Worm (Caenorhabditis elegans) whole organism, L1 larva: ENCODE measurements around the gene R10E12.2.

Experiments
- C04F5.9 ChIP-seq: sonication (generic microtip); optimal IDR thresholded peaks from 2 replicates; lab custom pipeline; 2016; ENCODE audit warnings: missing genetic modification characterization, missing compliant biosample characterization
- C34B4.2 ChIP-seq: sonication (generic microtip); optimal IDR thresholded peaks from 2 replicates; lab custom pipeline; 2017; ENCODE audit warnings: mild to moderate bottlenecking, missing genetic modification characterization, missing compliant biosample characterization
- F16B12.6 ChIP-seq: fragments of 150-350 bp; optimal IDR thresholded peaks from 2 replicates; lab custom pipeline; 2014; ENCODE audit warnings: missing biosample characterization, missing genetic modification characterization
- aha-1 ChIP-seq: fragments of 150-350 bp; optimal IDR thresholded peaks from 2 replicates; lab custom pipeline; 2014; ENCODE audit warnings: missing biosample characterization, missing genetic modification characterization
- aly-2 ChIP-seq: fragments of 150-350 bp; optimal IDR thresholded peaks from 2 replicates; lab custom pipeline; 2014; ENCODE audit warnings: missing biosample characterization, missing genetic modification characterization
- ceh-8 ChIP-seq: fragments of 200-800 bp; sonication (Bioruptor generic); optimal IDR thresholded peaks from 2 replicates; lab custom pipeline; 2018; ENCODE audit warnings: mild to moderate bottlenecking, missing genetic modification characterization, moderate library complexity, missing compliant biosample characterization
- ceh-82 ChIP-seq, 3 experiments: fragments of 150-350 bp in 1 of 3; sonication (generic microtip) in 2 of 3; optimal IDR thresholded peaks; 2 replicates each; lab custom pipeline; 2014 to 2017; ENCODE audit warnings: missing biosample characterization in 3 of 3, missing genetic modification characterization in 3 of 3
- ceh-90 ChIP-seq: sonication (generic microtip); optimal IDR thresholded peaks from 2 replicates; lab custom pipeline; 2016; ENCODE audit warnings: missing genetic modification characterization, missing compliant biosample characterization
- dsc-1 ChIP-seq: sonication (generic microtip); optimal IDR thresholded peaks from 2 replicates; lab custom pipeline; 2016; ENCODE audit warnings: mild to moderate bottlenecking, missing genetic modification characterization, missing compliant biosample characterization
- efl-1 ChIP-seq, 4 experiments: fragments of 150-350 bp; optimal IDR thresholded peaks in 3 of 4; peaks in 1 of 4; 1 replicate in 1 of 4; 2 replicates in 3 of 4; lab custom pipeline; 2014; ENCODE audit warnings: missing biosample characterization in 2 of 4, missing genetic modification characterization in 2 of 4, missing genetic modification reagents in 2 of 4
- egl-27 ChIP-seq, 2 experiments: fragments of 150-350 bp in 1 of 2; sonication (generic microtip); optimal IDR thresholded peaks; 3 replicates each; lab custom pipeline; 2017 to 2018; ENCODE audit warnings: missing biosample characterization in 2 of 2, missing genetic modification characterization in 2 of 2, missing genetic modification reagents in 2 of 2
- elt-2 ChIP-seq: sonication (generic microtip); optimal IDR thresholded peaks from 2 replicates; lab custom pipeline; 2016; ENCODE audit warnings: missing genetic modification characterization, mild to moderate bottlenecking, inconsistent platforms, missing compliant biosample characterization, missing genetic modification reagents
- fkh-4 ChIP-seq: sonication (generic microtip); optimal IDR thresholded peaks from 2 replicates; lab custom pipeline; 2016; ENCODE audit warnings: missing compliant biosample characterization, missing genetic modification characterization, borderline replicate concordance
- fkh-8 ChIP-seq: sonication (generic microtip); optimal IDR thresholded peaks from 2 replicates; lab custom pipeline; 2016; ENCODE audit warnings: mild to moderate bottlenecking, missing genetic modification characterization, missing compliant biosample characterization
- grh-1 ChIP-seq: fragments of 200-800 bp; sonication (Bioruptor generic); IDR thresholded peaks from 2 replicates; pipeline ENCODE4 v1.3.6; 2022; ENCODE audit warnings: missing genetic modification reagents, missing genetic modification characterization, missing compliant biosample characterization
- hlh-17 ChIP-seq: fragments of 200-800 bp; sonication (Bioruptor generic); optimal IDR thresholded peaks from 2 replicates; lab custom pipeline; 2018; ENCODE audit warnings: missing genetic modification characterization, mild to moderate bottlenecking, missing compliant biosample characterization, moderate library complexity, borderline replicate concordance
- jun-1 ChIP-seq: fragments of 150-350 bp; optimal IDR thresholded peaks from 2 replicates; lab custom pipeline; 2014; ENCODE audit warnings: missing biosample characterization, missing genetic modification reagents, missing genetic modification characterization
- lin-13 ChIP-seq: fragments of 150-350 bp; optimal IDR thresholded peaks from 2 replicates; lab custom pipeline; 2014; ENCODE audit warnings: missing biosample characterization, missing genetic modification reagents, missing genetic modification characterization
- lin-14 ChIP-seq: fragments of 200-800 bp; sonication (Bioruptor generic); optimal IDR thresholded peaks from 2 replicates; lab custom pipeline; 2018; ENCODE audit warnings: mild to moderate bottlenecking, missing genetic modification characterization, moderate library complexity, missing compliant biosample characterization
- lin-35 ChIP-seq, 2 experiments: fragments of 150-350 bp; optimal IDR thresholded peaks; 2 replicates each; lab custom pipeline; 2014; ENCODE audit warnings: missing biosample characterization in 2 of 2, missing genetic modification characterization in 2 of 2, missing genetic modification reagents in 2 of 2
- lir-3 ChIP-seq: sonication (generic microtip); optimal IDR thresholded peaks from 2 replicates; lab custom pipeline; 2016; ENCODE audit warnings: mild to moderate bottlenecking, missing genetic modification characterization, moderate library complexity, missing compliant biosample characterization; ENCODE audit not compliant: poor library complexity
- lsy-2 ChIP-seq, 2 experiments: fragments of 150-350 bp; optimal IDR thresholded peaks; 2 replicates each; lab custom pipeline; 2014; ENCODE audit warnings: missing biosample characterization in 2 of 2, missing genetic modification characterization in 2 of 2
- mab-9 ChIP-seq: fragments of 200-800 bp; sonication (Bioruptor generic); IDR thresholded peaks from 2 replicates; pipeline ENCODE4 v1.3.6; 2022; ENCODE audit warnings: missing genetic modification reagents, missing genetic modification characterization, missing compliant biosample characterization
- mef-2 ChIP-seq: fragments of 150-350 bp; optimal IDR thresholded peaks from 2 replicates; lab custom pipeline; 2014; ENCODE audit warnings: missing biosample characterization, missing genetic modification characterization
- nhr-11 ChIP-seq: fragments of 150-350 bp; optimal IDR thresholded peaks from 2 replicates; lab custom pipeline; 2014; ENCODE audit warnings: missing biosample characterization, missing genetic modification characterization
- nhr-12 ChIP-seq: sonication (generic microtip); optimal IDR thresholded peaks from 2 replicates; lab custom pipeline; 2017; ENCODE audit warnings: missing biosample characterization, missing genetic modification characterization
- nhr-19 ChIP-seq: fragments of 200-800 bp; sonication (Bioruptor generic); conservative IDR thresholded peaks from 2 replicates; pipeline ENCODE4 v1.3.6; 2022; ENCODE audit warnings: missing genetic modification characterization, missing compliant biosample characterization
- nhr-28 ChIP-seq: fragments of 150-350 bp; optimal IDR thresholded peaks from 2 replicates; lab custom pipeline; 2014; ENCODE audit warnings: missing biosample characterization, missing genetic modification characterization
- nhr-47 ChIP-seq: sonication (generic microtip); optimal IDR thresholded peaks from 2 replicates; lab custom pipeline; 2016; ENCODE audit warnings: mild to moderate bottlenecking, missing genetic modification characterization, moderate library complexity, missing compliant biosample characterization
- nhr-71 ChIP-seq: sonication (generic microtip); optimal IDR thresholded peaks from 2 replicates; lab custom pipeline; 2016; ENCODE audit warnings: mild to moderate bottlenecking, missing genetic modification characterization, moderate library complexity, missing compliant biosample characterization
- nhr-76 ChIP-seq: sonication (generic microtip); optimal IDR thresholded peaks from 2 replicates; lab custom pipeline; 2017; ENCODE audit warnings: missing biosample characterization, missing genetic modification characterization
- nhr-77 ChIP-seq: fragments of 150-350 bp; optimal IDR thresholded peaks from 2 replicates; lab custom pipeline; 2014; ENCODE audit warnings: missing biosample characterization, missing genetic modification characterization
- nhr-84 ChIP-seq: sonication (generic microtip); optimal IDR thresholded peaks from 2 replicates; lab custom pipeline; 2017; ENCODE audit warnings: missing biosample characterization, missing genetic modification characterization
- nhr-85 ChIP-seq: sonication (generic microtip); peaks from one replicate; lab custom pipeline; 2016; ENCODE audit warnings: missing genetic modification characterization, inconsistent platforms, missing compliant biosample characterization
- nhr-90 ChIP-seq: sonication (generic microtip); optimal IDR thresholded peaks from 2 replicates; lab custom pipeline; 2016; ENCODE audit warnings: mild to moderate bottlenecking, missing genetic modification characterization, missing compliant biosample characterization; ENCODE audit not compliant: poor library complexity
- pqm-1 ChIP-seq: sonication (generic microtip); optimal IDR thresholded peaks from 3 replicates; lab custom pipeline; 2017; ENCODE audit warnings: missing biosample characterization, missing genetic modification characterization
- rnt-1 ChIP-seq: sonication (generic microtip); optimal IDR thresholded peaks from 2 replicates; lab custom pipeline; 2016; ENCODE audit warnings: mild to moderate bottlenecking, missing genetic modification characterization, moderate library complexity, missing compliant biosample characterization
- snu-23 ChIP-seq: sonication (generic microtip); optimal IDR thresholded peaks from 2 replicates; lab custom pipeline; 2016; ENCODE audit warnings: missing genetic modification characterization, missing compliant biosample characterization
- sptf-1 ChIP-seq: fragments of 150-350 bp; optimal IDR thresholded peaks from 2 replicates; lab custom pipeline; 2014; ENCODE audit warnings: missing biosample characterization, missing genetic modification characterization
- sup-37 ChIP-seq: fragments of 200-800 bp; sonication (Bioruptor generic); optimal IDR thresholded peaks from 2 replicates; lab custom pipeline; 2018; ENCODE audit warnings: mild to moderate bottlenecking, missing genetic modification characterization, missing compliant biosample characterization
- tbx-2 ChIP-seq: sonication (generic microtip); optimal IDR thresholded peaks from 2 replicates; lab custom pipeline; 2016; ENCODE audit warnings: missing genetic modification characterization, missing compliant biosample characterization
- unc-62 ChIP-seq: fragments of 150-350 bp; optimal IDR thresholded peaks from 2 replicates; lab custom pipeline; 2014; ENCODE audit warnings: missing biosample characterization, missing genetic modification reagents, missing genetic modification characterization
- unc-86 ChIP-seq: sonication (generic microtip); optimal IDR thresholded peaks from 2 replicates; lab custom pipeline; 2016; ENCODE audit warnings: missing genetic modification characterization, missing compliant biosample characterization
- unc-98 ChIP-seq: fragments of 200-800 bp; sonication (Bioruptor generic); IDR thresholded peaks from 2 replicates; pipeline ENCODE4 v1.3.6; 2022; ENCODE audit warnings: missing genetic modification characterization, missing compliant biosample characterization
- zip-4 ChIP-seq: fragments of 200-800 bp; sonication (Bioruptor generic); optimal IDR thresholded peaks from 2 replicates; lab custom pipeline; 2018; ENCODE audit warnings: mild to moderate bottlenecking, missing genetic modification characterization, moderate library complexity, missing compliant biosample characterization

The R10E12.2 gene

DNA sequence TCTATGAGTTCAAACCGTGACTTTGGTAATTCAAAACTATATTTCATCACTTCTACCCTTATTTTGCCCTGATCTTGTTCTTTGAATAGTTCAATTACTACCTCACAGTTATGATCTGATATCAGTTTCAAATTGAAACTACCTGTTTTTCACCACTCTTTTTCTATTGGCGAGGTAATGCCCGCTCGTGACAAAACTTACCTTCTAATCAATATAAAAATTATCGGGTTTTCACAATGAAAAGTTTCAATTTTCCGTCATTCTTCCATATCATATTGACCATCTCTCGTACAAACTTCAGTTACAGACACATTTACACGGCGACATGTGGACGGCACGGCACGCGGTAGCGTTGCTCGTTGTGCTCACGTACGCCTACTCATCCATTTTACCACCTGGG lies 41.6 kb downstream of the R10E12.2 start, which contains the start of gene dec-7:
dec-7 (plus strand) TSS at position 308 of the 400 bp plus-strand sequence.
- TF ChIP-seq nhr-71: no peak
- no peak for TF ChIP-seq mef-2 (tag; lab: Kevin White, UChicago)
- no peak for TF ChIP-seq nhr-11
- TF ChIP-seq sup-37 (GFP tag; lab: Kevin White, UChicago): no peak
- TF ChIP-seq zip-4: no peak
- TF ChIP-seq hlh-17 (GFP tag; lab: Kevin White, UChicago): no peak
- TF ChIP-seq ceh-8 (GFP tag; lab: Kevin White, UChicago): no peak
- no peak for TF ChIP-seq F16B12.6 (tag; lab: Kevin White, UChicago)
- TF ChIP-seq ceh-90 (tag; lab: Kevin White, UChicago): no peak
- TF ChIP-seq unc-98 (GFP tag; lab: Robert Waterston, UW): no peak
- no peak for TF ChIP-seq grh-1
- TF ChIP-seq lin-13 (GFP tag; lab: Kevin White, UChicago): no peak

DNA sequence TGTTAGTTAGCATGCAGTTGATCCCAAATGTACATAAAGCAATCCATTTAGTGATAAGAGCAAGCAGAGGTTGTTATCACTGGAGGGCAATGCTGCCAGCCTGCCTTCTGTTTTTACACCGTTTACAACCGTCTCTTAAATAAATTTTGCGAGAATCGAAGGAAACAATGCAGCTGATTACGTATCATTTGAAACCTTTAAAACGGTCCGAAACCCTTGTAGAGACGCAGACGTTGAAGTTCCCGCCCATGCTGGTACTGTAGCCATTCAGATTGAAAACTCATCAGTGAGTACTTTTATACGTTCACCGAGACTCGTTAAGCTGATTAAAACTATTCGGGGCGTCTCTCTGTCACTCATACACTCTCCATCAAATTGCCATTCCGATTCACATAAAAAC lies 43.3 kb downstream of the R10E12.2 start:
- no peak for TF ChIP-seq sup-37 (GFP tag; lab: Kevin White, UChicago)
- TF ChIP-seq aly-2 (tag; lab: Kevin White, UChicago): no peak
- no peak for TF ChIP-seq unc-86 (tag; lab: Kevin White, UChicago)
- TF ChIP-seq dsc-1 (tag; lab: Kevin White, UChicago): no peak
- peak in 1 of 2 experiments; percentile 32 for TF ChIP-seq lin-35 (GFP tag; optimal IDR thresholded peaks at IDR 0.05; lab: Kevin White, UChicago)
- no peak for TF ChIP-seq unc-62 (GFP tag; lab: Kevin White, UChicago)
- TF ChIP-seq nhr-90: no peak
- no peak for TF ChIP-seq sptf-1
- TF ChIP-seq nhr-12 (tag; lab: Kevin White, UChicago): no peak
- TF ChIP-seq nhr-11: no peak
- TF ChIP-seq efl-1 (optimal IDR thresholded peaks at IDR 0.05; lab: Kevin White, UChicago): no peak
- peak in 1 of 2 experiments; percentile 91 for TF ChIP-seq efl-1 (GFP tag; optimal IDR thresholded peaks at IDR 0.05 in 1 of 2; lab: Kevin White, UChicago)
- no peak for TF ChIP-seq aha-1 (tag; lab: Kevin White, UChicago)
- no peak for TF ChIP-seq C34B4.2 (tag; lab: Kevin White, UChicago)
- no peak for TF ChIP-seq nhr-19 (GFP tag; lab: Robert Waterston, UW)
- no peak for TF ChIP-seq rnt-1 (tag; lab: Kevin White, UChicago)
- no peak for TF ChIP-seq lin-13 (GFP tag; lab: Kevin White, UChicago)
- TF ChIP-seq pqm-1: peak; percentile 8
- TF ChIP-seq mab-9 (GFP tag; lab: Robert Waterston, UW): no peak
- no peak for TF ChIP-seq C04F5.9 (tag; lab: Kevin White, UChicago)
- no peak for TF ChIP-seq nhr-77 (tag; lab: Kevin White, UChicago)
- peak; percentile 10 for TF ChIP-seq jun-1
- no peak for TF ChIP-seq fkh-4 (tag; lab: Kevin White, UChicago)
- no peak for TF ChIP-seq snu-23 (GFP tag; lab: Kevin White, UChicago)
- TF ChIP-seq elt-2 (tag; lab: Kevin White, UChicago): peak; percentile 93
- TF ChIP-seq hlh-17 (GFP tag; lab: Kevin White, UChicago): no peak
- TF ChIP-seq nhr-47 (tag; lab: Kevin White, UChicago): no peak
- no peak for TF ChIP-seq nhr-84 (tag; lab: Kevin White, UChicago)

DNA sequence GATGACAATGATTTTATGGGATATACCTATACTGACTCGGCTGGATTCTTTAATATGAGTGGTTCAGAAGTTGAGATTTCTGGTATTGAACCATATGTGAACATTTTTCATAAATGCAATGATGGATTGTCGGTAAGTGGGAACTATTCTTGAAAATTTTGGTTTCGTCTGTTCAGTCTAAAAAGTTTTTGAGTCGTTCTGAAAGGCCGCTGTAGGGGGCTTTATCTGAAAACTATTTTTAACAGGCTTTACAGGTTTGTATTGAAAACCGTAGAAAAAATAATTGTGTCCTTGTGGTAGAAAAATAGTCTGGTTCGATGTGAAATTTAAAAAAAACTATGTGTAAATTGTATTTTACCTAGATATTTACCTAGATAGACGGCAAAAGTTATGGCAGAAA lies 44.1 kb downstream of the R10E12.2 start:
- TF ChIP-seq rnt-1 (tag; lab: Kevin White, UChicago) (no peak), nhr-85 (peak; percentile 57)

DNA sequence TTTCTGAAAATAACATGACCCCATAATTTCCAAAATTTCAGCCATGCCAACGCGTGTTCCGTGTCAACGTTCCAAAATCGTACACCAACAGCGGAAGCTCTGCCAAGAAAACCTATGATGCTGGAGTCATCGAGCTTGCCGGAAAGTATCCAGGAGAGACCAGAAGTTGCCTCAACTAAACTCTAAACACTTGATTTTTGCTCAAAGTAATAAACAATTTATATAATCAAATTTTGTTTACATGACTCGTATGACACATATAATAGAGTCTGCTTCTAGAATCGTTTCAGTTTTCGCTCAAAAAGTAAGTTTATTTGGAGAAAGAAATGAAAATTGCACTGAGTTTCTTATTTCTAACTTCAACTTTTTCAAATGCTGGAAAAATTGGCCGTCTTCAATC lies 44.9 kb downstream of the R10E12.2 start, which contains the start of gene ttr-1:
ttr-1 (plus strand) TSS at position 301 of the 400 bp plus-strand sequence.
- TF ChIP-seq sptf-1 (no peak), C34B4.2 (tag; lab: Kevin White, UChicago) (no peak), zip-4 (no peak), nhr-11 (no peak), lin-14 (GFP tag; lab: Kevin White, UChicago) (no peak), egl-27 (tag; optimal IDR thresholded peaks at IDR 0.05; lab: Kevin White, UChicago) (no peak), lir-3 (tag; lab: Kevin White, UChicago) (no peak), dsc-1 (tag; lab: Kevin White, UChicago) (no peak), rnt-1 (tag; lab: Kevin White, UChicago) (no peak), lin-35 (GFP tag; optimal IDR thresholded peaks at IDR 0.05; lab: Kevin White, UChicago) (no peak), nhr-76 (tag; lab: Kevin White, UChicago) (no peak), lsy-2 (tag; optimal IDR thresholded peaks at IDR 0.05; lab: Kevin White, UChicago) (no peak), tbx-2 (tag; lab: Kevin White, UChicago) (no peak), unc-62 (GFP tag; lab: Kevin White, UChicago) (no peak), fkh-8 (tag; lab: Kevin White, UChicago) (no peak), ceh-82 (tag; optimal IDR thresholded peaks at IDR 0.05; lab: Kevin White, UChicago) (no peak), nhr-28 (tag; lab: Kevin White, UChicago) (no peak), sup-37 (GFP tag; lab: Kevin White, UChicago) (no peak)
